Worm (Caenorhabditis elegans) whole organism, L1 larva: Measurements from ENCODE around the gene ant-1.4.

Source experiments
- C04F5.9 ChIP-seq: sonication (generic microtip); optimal IDR thresholded peaks from 2 replicates; lab custom pipeline; 2016; ENCODE audit warnings: missing genetic modification characterization, missing compliant biosample characterization
- F16B12.6 ChIP-seq: fragments of 150-350 bp; optimal IDR thresholded peaks from 2 replicates; lab custom pipeline; 2014; ENCODE audit warnings: missing biosample characterization, missing genetic modification characterization
- Y116A8C.19 ChIP-seq: sonication (generic microtip); optimal IDR thresholded peaks from 2 replicates; lab custom pipeline; 2016; ENCODE audit warnings: missing compliant biosample characterization, missing genetic modification characterization, borderline replicate concordance
- aly-2 ChIP-seq: fragments of 150-350 bp; optimal IDR thresholded peaks from 2 replicates; lab custom pipeline; 2014; ENCODE audit warnings: missing biosample characterization, missing genetic modification characterization
- blmp-1 ChIP-seq: fragments of 150-350 bp; optimal IDR thresholded peaks from 2 replicates; lab custom pipeline; 2014; ENCODE audit warnings: missing biosample characterization, missing genetic modification characterization
- ceh-63 ChIP-seq: fragments of 200-800 bp; sonication (Bioruptor generic); optimal IDR thresholded peaks from 2 replicates; lab custom pipeline; 2018; ENCODE audit warnings: mild to moderate bottlenecking, missing genetic modification characterization, missing compliant biosample characterization
- ceh-8 ChIP-seq: fragments of 200-800 bp; sonication (Bioruptor generic); optimal IDR thresholded peaks from 2 replicates; lab custom pipeline; 2018; ENCODE audit warnings: mild to moderate bottlenecking, missing genetic modification characterization, moderate library complexity, missing compliant biosample characterization
- ceh-88 ChIP-seq: fragments of 200-800 bp; sonication (Bioruptor generic); IDR thresholded peaks from 2 replicates; pipeline ENCODE4 v1.3.6; 2022; ENCODE audit warnings: missing genetic modification characterization, missing compliant biosample characterization
- ceh-90 ChIP-seq: sonication (generic microtip); optimal IDR thresholded peaks from 2 replicates; lab custom pipeline; 2016; ENCODE audit warnings: missing genetic modification characterization, missing compliant biosample characterization
- ces-1 ChIP-seq: fragments of 150-350 bp; optimal IDR thresholded peaks from 2 replicates; lab custom pipeline; 2014; ENCODE audit warnings: missing biosample characterization, missing genetic modification reagents, missing genetic modification characterization
- dpl-1 ChIP-seq, 3 experiments: fragments of 150-350 bp in 2 of 3; sonication (generic microtip) in 1 of 3; optimal IDR thresholded peaks; 2 replicates each; lab custom pipeline; 2014 to 2017; ENCODE audit warnings: missing biosample characterization in 3 of 3, missing genetic modification characterization in 3 of 3, missing genetic modification reagents in 3 of 3
- egl-13 ChIP-seq: sonication (generic microtip); optimal IDR thresholded peaks from 2 replicates; lab custom pipeline; 2016; ENCODE audit warnings: missing genotype, missing genetic modification reagents, missing genetic modification characterization, missing compliant biosample characterization
- elt-2 ChIP-seq: sonication (generic microtip); optimal IDR thresholded peaks from 2 replicates; lab custom pipeline; 2016; ENCODE audit warnings: missing genetic modification characterization, mild to moderate bottlenecking, inconsistent platforms, missing compliant biosample characterization, missing genetic modification reagents
- ets-5 ChIP-seq: fragments of 200-800 bp; sonication (Bioruptor generic); IDR thresholded peaks from 2 replicates; pipeline ENCODE4 v1.3.6; 2022; ENCODE audit warnings: missing genetic modification characterization, missing compliant biosample characterization
- fkh-10 ChIP-seq: sonication (generic microtip); optimal IDR thresholded peaks from 2 replicates; lab custom pipeline; 2017; ENCODE audit warnings: missing biosample characterization, missing genetic modification reagents, missing genetic modification characterization
- fkh-4 ChIP-seq: sonication (generic microtip); optimal IDR thresholded peaks from 2 replicates; lab custom pipeline; 2016; ENCODE audit warnings: missing compliant biosample characterization, missing genetic modification characterization, borderline replicate concordance
- hlh-17 ChIP-seq: fragments of 200-800 bp; sonication (Bioruptor generic); optimal IDR thresholded peaks from 2 replicates; lab custom pipeline; 2018; ENCODE audit warnings: missing genetic modification characterization, mild to moderate bottlenecking, missing compliant biosample characterization, moderate library complexity, borderline replicate concordance
- hlh-4 ChIP-seq: sonication (generic microtip); optimal IDR thresholded peaks from 2 replicates; lab custom pipeline; 2016; ENCODE audit warnings: mild to moderate bottlenecking, missing genetic modification characterization, missing compliant biosample characterization
- isw-1 ChIP-seq: fragments of 200-800 bp; sonication (Bioruptor generic); IDR thresholded peaks from 2 replicates; pipeline ENCODE4 v1.3.6; 2022; ENCODE audit warnings: missing genetic modification characterization, missing compliant biosample characterization
- jun-1 ChIP-seq: fragments of 150-350 bp; optimal IDR thresholded peaks from 2 replicates; lab custom pipeline; 2014; ENCODE audit warnings: missing biosample characterization, missing genetic modification reagents, missing genetic modification characterization
- lin-13 ChIP-seq: fragments of 150-350 bp; optimal IDR thresholded peaks from 2 replicates; lab custom pipeline; 2014; ENCODE audit warnings: missing biosample characterization, missing genetic modification reagents, missing genetic modification characterization
- lin-15B ChIP-seq: fragments of 150-350 bp; sonication (generic microtip); optimal IDR thresholded peaks from 3 replicates; lab custom pipeline; 2014; ENCODE audit warnings: missing biosample characterization, missing genetic modification characterization
- lin-35 ChIP-seq, 2 experiments: fragments of 150-350 bp; optimal IDR thresholded peaks; 2 replicates each; lab custom pipeline; 2014; ENCODE audit warnings: missing biosample characterization in 2 of 2, missing genetic modification characterization in 2 of 2, missing genetic modification reagents in 2 of 2
- lir-3 ChIP-seq: sonication (generic microtip); optimal IDR thresholded peaks from 2 replicates; lab custom pipeline; 2016; ENCODE audit warnings: mild to moderate bottlenecking, missing genetic modification characterization, moderate library complexity, missing compliant biosample characterization; ENCODE audit not compliant: poor library complexity
- lsy-2 ChIP-seq, 2 experiments: fragments of 150-350 bp; optimal IDR thresholded peaks; 2 replicates each; lab custom pipeline; 2014; ENCODE audit warnings: missing biosample characterization in 2 of 2, missing genetic modification characterization in 2 of 2
- mab-9 ChIP-seq: fragments of 200-800 bp; sonication (Bioruptor generic); IDR thresholded peaks from 2 replicates; pipeline ENCODE4 v1.3.6; 2022; ENCODE audit warnings: missing genetic modification reagents, missing genetic modification characterization, missing compliant biosample characterization
- mdl-1 ChIP-seq, 2 experiments: fragments of 150-350 bp; optimal IDR thresholded peaks; 2 replicates each; lab custom pipeline; 2014 to 2017; ENCODE audit warnings: missing biosample characterization in 2 of 2, missing genetic modification characterization in 2 of 2, inconsistent platforms in 1 of 2
- mef-2 ChIP-seq: fragments of 150-350 bp; optimal IDR thresholded peaks from 2 replicates; lab custom pipeline; 2014; ENCODE audit warnings: missing biosample characterization, missing genetic modification characterization
- nhr-11 ChIP-seq: fragments of 150-350 bp; optimal IDR thresholded peaks from 2 replicates; lab custom pipeline; 2014; ENCODE audit warnings: missing biosample characterization, missing genetic modification characterization
- nhr-12 ChIP-seq: sonication (generic microtip); optimal IDR thresholded peaks from 2 replicates; lab custom pipeline; 2017; ENCODE audit warnings: missing biosample characterization, missing genetic modification characterization
- nhr-20 ChIP-seq: sonication (generic microtip); optimal IDR thresholded peaks from 2 replicates; lab custom pipeline; 2016; ENCODE audit warnings: mild to moderate bottlenecking, missing genetic modification characterization, missing compliant biosample characterization
- nhr-237 ChIP-seq: fragments of 150-350 bp; optimal IDR thresholded peaks from 2 replicates; lab custom pipeline; 2014; ENCODE audit warnings: missing biosample characterization, missing genetic modification characterization
- nhr-28 ChIP-seq: fragments of 150-350 bp; optimal IDR thresholded peaks from 2 replicates; lab custom pipeline; 2014; ENCODE audit warnings: missing biosample characterization, missing genetic modification characterization
- nhr-47 ChIP-seq: sonication (generic microtip); optimal IDR thresholded peaks from 2 replicates; lab custom pipeline; 2016; ENCODE audit warnings: mild to moderate bottlenecking, missing genetic modification characterization, moderate library complexity, missing compliant biosample characterization
- nhr-71 ChIP-seq: sonication (generic microtip); optimal IDR thresholded peaks from 2 replicates; lab custom pipeline; 2016; ENCODE audit warnings: mild to moderate bottlenecking, missing genetic modification characterization, moderate library complexity, missing compliant biosample characterization
- nhr-76 ChIP-seq: sonication (generic microtip); optimal IDR thresholded peaks from 2 replicates; lab custom pipeline; 2017; ENCODE audit warnings: missing biosample characterization, missing genetic modification characterization
- nhr-77 ChIP-seq: fragments of 150-350 bp; optimal IDR thresholded peaks from 2 replicates; lab custom pipeline; 2014; ENCODE audit warnings: missing biosample characterization, missing genetic modification characterization
- nhr-84 ChIP-seq: sonication (generic microtip); optimal IDR thresholded peaks from 2 replicates; lab custom pipeline; 2017; ENCODE audit warnings: missing biosample characterization, missing genetic modification characterization
- pqm-1 ChIP-seq: sonication (generic microtip); optimal IDR thresholded peaks from 3 replicates; lab custom pipeline; 2017; ENCODE audit warnings: missing biosample characterization, missing genetic modification characterization
- rnt-1 ChIP-seq: sonication (generic microtip); optimal IDR thresholded peaks from 2 replicates; lab custom pipeline; 2016; ENCODE audit warnings: mild to moderate bottlenecking, missing genetic modification characterization, moderate library complexity, missing compliant biosample characterization
- unc-130 ChIP-seq: fragments of 150-350 bp; optimal IDR thresholded peaks from 2 replicates; lab custom pipeline; 2017; ENCODE audit warnings: missing biosample characterization, missing genetic modification characterization, inconsistent platforms
- unc-86 ChIP-seq: sonication (generic microtip); optimal IDR thresholded peaks from 2 replicates; lab custom pipeline; 2016; ENCODE audit warnings: missing genetic modification characterization, missing compliant biosample characterization
- vab-15 ChIP-seq: sonication (generic microtip); optimal IDR thresholded peaks from 2 replicates; lab custom pipeline; 2017; ENCODE audit warnings: missing genotype, mild to moderate bottlenecking, missing genetic modification characterization, missing compliant biosample characterization
- xbp-1 ChIP-seq: sonication (generic microtip); optimal IDR thresholded peaks from 2 replicates; lab custom pipeline; 2016; ENCODE audit warnings: missing genetic modification characterization, missing compliant biosample characterization
- zag-1 ChIP-seq: fragments of 150-350 bp; optimal IDR thresholded peaks from 2 replicates; lab custom pipeline; 2014; ENCODE audit warnings: missing biosample characterization, missing genetic modification characterization
- zip-4 ChIP-seq: fragments of 200-800 bp; sonication (Bioruptor generic); optimal IDR thresholded peaks from 2 replicates; lab custom pipeline; 2018; ENCODE audit warnings: mild to moderate bottlenecking, missing genetic modification characterization, moderate library complexity, missing compliant biosample characterization
- ztf-11 ChIP-seq, 2 experiments: sonication (generic microtip); optimal IDR thresholded peaks; 2 replicates each; lab custom pipeline; 2016 to 2017; ENCODE audit warnings: missing genetic modification characterization in 2 of 2, missing biosample characterization in 1 of 2, missing compliant biosample characterization in 1 of 2

Gene ant-1.4

ce11 chrIV:8431567-8432458 is 28.3 kb downstream of the ant-1.4 start (continued):
- peak; percentile 24 for TF ChIP-seq ceh-8 (GFP tag; lab: Kevin White, UChicago)
- TF ChIP-seq zip-4 (GFP tag; lab: Kevin White, UChicago) = peak; percentile 58
- no peak for TF ChIP-seq ceh-63 (GFP tag; lab: Kevin White, UChicago)
- TF ChIP-seq nhr-77 (tag; lab: Kevin White, UChicago) = peak; percentile 42
- peak; percentile 53 for TF ChIP-seq unc-130 (tag; lab: Kevin White, UChicago)
- peak; percentile 62 for TF ChIP-seq hlh-17
- no peak for TF ChIP-seq pqm-1 (tag; lab: Kevin White, UChicago)
- TF ChIP-seq vab-15 (tag; lab: Kevin White, UChicago) = peak; percentile 58
- TF ChIP-seq ets-5 (GFP tag; lab: Robert Waterston, UW) = no peak
- 0 out of 2 replicates have a peak, but pooled peaks have one; percentile 32 for TF ChIP-seq mab-9 (GFP tag; lab: Robert Waterston, UW)
- peak; percentile 75 for TF ChIP-seq lin-13 (GFP tag; lab: Kevin White, UChicago)
- peak; percentile 72 for TF ChIP-seq aly-2 (tag; lab: Kevin White, UChicago)

- no peak for TF ChIP-seq hlh-4 (tag; lab: Kevin White, UChicago)
- TF ChIP-seq zip-4 (GFP tag; lab: Kevin White, UChicago) = peak; percentile 78
- no peak for TF ChIP-seq fkh-4 (tag; lab: Kevin White, UChicago)
- TF ChIP-seq nhr-20 = peak; percentile 91
- peak; percentile 55 to 79 for TF ChIP-seq lin-35 (GFP tag; optimal IDR thresholded peaks at IDR 0.05; lab: Kevin White, UChicago)
- TF ChIP-seq jun-1 (tag; lab: Kevin White, UChicago) = peak; percentile 68
- peak in 1 of 2 experiments; percentile 53 for TF ChIP-seq mdl-1 (tag; optimal IDR thresholded peaks at IDR 0.05; lab: Kevin White, UChicago)
- TF ChIP-seq nhr-77 (tag; lab: Kevin White, UChicago) = peak; percentile 65
- TF ChIP-seq ceh-88 (GFP tag; lab: Robert Waterston, UW) = peak; percentile 73; the same call in 1 of the 2 replicates
- no peak for TF ChIP-seq ets-5 (GFP tag; lab: Robert Waterston, UW)
- TF ChIP-seq nhr-28 (tag; lab: Kevin White, UChicago) = no peak
- TF ChIP-seq C04F5.9 (tag; lab: Kevin White, UChicago) = peak; percentile 63
- TF ChIP-seq rnt-1 (tag; lab: Kevin White, UChicago) = peak; percentile 93
- TF ChIP-seq ceh-90 (tag; lab: Kevin White, UChicago) = no peak
- no peak for TF ChIP-seq nhr-76 (tag; lab: Kevin White, UChicago)
- TF ChIP-seq nhr-47 (tag; lab: Kevin White, UChicago) = peak; percentile 92
- peak; percentile 28; the same call in 1 of the 2 replicates for TF ChIP-seq mab-9 (GFP tag; lab: Robert Waterston, UW)
- TF ChIP-seq elt-2 = peak; percentile 84
- TF ChIP-seq lin-15B = no peak
- TF ChIP-seq ztf-11 (tag; optimal IDR thresholded peaks at IDR 0.05; lab: Kevin White, UChicago) = peak in 1 of 2 experiments; percentile 80
- TF ChIP-seq F16B12.6 (tag; lab: Kevin White, UChicago) = no peak
- peak; percentile 71 for TF ChIP-seq blmp-1 (tag; lab: Kevin White, UChicago)
- peak; percentile 56 for TF ChIP-seq isw-1 (GFP tag; lab: Robert Waterston, UW)
- no peak for TF ChIP-seq hlh-17
- no peak for TF ChIP-seq Y116A8C.19 (tag; lab: Kevin White, UChicago)
- TF ChIP-seq lir-3 (tag; lab: Kevin White, UChicago) = peak; percentile 56
- no peak for TF ChIP-seq ces-1
- peak; percentile 84 for TF ChIP-seq xbp-1 (tag; lab: Kevin White, UChicago)
- no peak for TF ChIP-seq nhr-12 (tag; lab: Kevin White, UChicago)
- TF ChIP-seq unc-86 (tag; lab: Kevin White, UChicago) = peak; percentile 69
- TF ChIP-seq nhr-71 (tag; lab: Kevin White, UChicago) = peak; percentile 95
- peak; percentile 84 to 87 for TF ChIP-seq lsy-2 (tag; optimal IDR thresholded peaks at IDR 0.05; lab: Kevin White, UChicago)
- TF ChIP-seq nhr-11 (tag; lab: Kevin White, UChicago) = peak; percentile 44
- no peak for TF ChIP-seq fkh-10
- no peak for TF ChIP-seq nhr-84 (tag; lab: Kevin White, UChicago)
- TF ChIP-seq zag-1 (tag; lab: Kevin White, UChicago) = no peak
- TF ChIP-seq nhr-237 (tag; lab: Kevin White, UChicago) = peak; percentile 31
- peak; percentile 47 to 54 (median 50) for TF ChIP-seq dpl-1 (GFP tag; optimal IDR thresholded peaks at IDR 0.05; lab: Kevin White, UChicago)
- peak; percentile 62 for TF ChIP-seq egl-13 (tag; lab: Kevin White, UChicago)
- TF ChIP-seq mef-2 (tag; lab: Kevin White, UChicago) = no peak
Observed at ce11 chrIV:8428492-8428891, 31.6 kb downstream of the ant-1.4 start.
